Worm (Caenorhabditis elegans): ENCODE measurements around the gene C53B7.3.
A peak's percentile ranks its signal among the peaks of the same experiment; 100 is the strongest.
"Not testable (repeated sequence)": the region's sequence is repeated elsewhere in the genome, so short reads cannot be mapped to it uniquely, and the experiment has no call there.

Gene C53B7.3

DNA sequence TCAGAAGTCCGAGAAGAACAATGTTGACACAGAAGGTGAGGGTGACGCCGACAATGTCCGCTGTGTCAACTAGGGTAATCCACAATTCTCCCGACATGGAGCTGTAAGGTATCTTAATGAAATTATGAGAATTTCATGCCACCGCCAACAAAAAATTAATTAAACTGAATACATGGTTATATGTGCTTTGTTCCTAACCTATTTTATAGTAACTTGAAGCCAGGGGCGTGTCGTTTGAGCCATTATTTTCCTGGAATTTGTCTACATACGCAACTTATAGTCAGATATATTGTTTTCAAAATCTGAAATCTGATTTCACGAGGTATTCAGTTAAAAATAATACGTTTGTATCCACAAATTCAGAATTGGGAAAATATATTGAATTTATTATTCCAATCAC, 21.3 kb downstream of the C53B7.3 start, which contains the start of gene odr-10:
Gene odr-10 (minus strand): TSS at position 101 of the 400 bp plus-strand sequence.
- no peak for TF ChIP-seq dao-5 (tag; optimal IDR thresholded peaks at IDR 0.05)
- TF ChIP-seq him-1 (tag; optimal IDR thresholded peaks at IDR 0.05): no peak
- no peak for TF ChIP-seq W03F9.2 (tag; optimal IDR thresholded peaks at IDR 0.05)

DNA sequence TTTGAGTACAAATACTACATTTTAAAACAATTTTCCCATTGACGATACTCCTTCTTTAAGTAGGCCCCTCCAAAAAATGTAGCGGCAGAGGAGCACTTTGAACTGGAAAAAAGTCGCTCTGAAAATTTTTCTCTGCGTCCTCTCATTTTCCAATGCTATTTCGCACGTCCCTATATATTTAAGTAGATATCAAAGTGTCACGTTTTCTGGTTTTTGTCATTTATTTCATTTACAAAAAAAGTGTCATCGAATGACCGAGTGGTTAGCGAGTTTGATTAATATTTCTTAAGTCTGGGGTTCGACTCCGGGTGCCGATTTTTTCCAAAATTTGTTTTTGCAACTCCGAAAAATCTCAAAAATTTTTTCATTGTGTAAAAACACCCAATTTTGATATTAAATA, 22.3 kb downstream of the C53B7.3 start:
- TF ChIP-seq him-1 (tag; optimal IDR thresholded peaks at IDR 0.05) (no peak), W03F9.2 (tag; optimal IDR thresholded peaks at IDR 0.05) (no peak), dao-5 (tag; optimal IDR thresholded peaks at IDR 0.05) (no peak)

- TF ChIP-seq W03F9.2 (tag; optimal IDR thresholded peaks at IDR 0.05): peak; percentile 47
- no peak for TF ChIP-seq him-1 (tag; optimal IDR thresholded peaks at IDR 0.05)
- peak; percentile 85 for TF ChIP-seq dao-5 (tag; optimal IDR thresholded peaks at IDR 0.05)
Observed at ce11 chrX:6867707-6868106, 23.2 kb downstream of the C53B7.3 start.

ce11 chrX:6868669-6869068, 24.1 kb downstream of the C53B7.3 start, which contains the start of gene C53B7.6:
Gene C53B7.6, minus strand, starts transcription at chrX:6868769.
- TF ChIP-seq W03F9.2, him-1, dao-5 (tag; optimal IDR thresholded peaks at IDR 0.05): not testable (repeated sequence)

ce11 chrX:6874723-6875122, 30.2 kb downstream of the C53B7.3 start, which contains the start of gene F41C6.4:
Gene F41C6.4, minus strand, starts transcription at chrX:6874823.
- TF ChIP-seq W03F9.2 (tag; optimal IDR thresholded peaks at IDR 0.05) (no peak), dao-5 (tag; optimal IDR thresholded peaks at IDR 0.05) (no peak), him-1 (tag; optimal IDR thresholded peaks at IDR 0.05) (no peak)

- no peak for TF ChIP-seq dao-5 (tag; optimal IDR thresholded peaks at IDR 0.05)
- no peak for TF ChIP-seq W03F9.2 (tag; optimal IDR thresholded peaks at IDR 0.05)
- TF ChIP-seq him-1 (tag; optimal IDR thresholded peaks at IDR 0.05): no peak
Observed at ce11 chrX:6875273-6875672, 30.7 kb downstream of the C53B7.3 start.

- no peak for TF ChIP-seq W03F9.2 (tag; optimal IDR thresholded peaks at IDR 0.05)
- no peak for TF ChIP-seq dao-5 (tag; optimal IDR thresholded peaks at IDR 0.05)
- no peak for TF ChIP-seq him-1 (tag; optimal IDR thresholded peaks at IDR 0.05)
Observed at ce11 chrX:6877436-6877835, 32.9 kb downstream of the C53B7.3 start, which contains the start of gene col-173. Gene col-173, minus strand, starts transcription at chrX:6877536.

- not testable (repeated sequence) for TF ChIP-seq dao-5, W03F9.2, him-1 (tag; optimal IDR thresholded peaks at IDR 0.05)
Observed at ce11 chrX:6881795-6882194, 37.2 kb downstream of the C53B7.3 start, which contains the start of gene F41C6.6. Gene F41C6.6, minus strand, starts transcription at chrX:6881895.

- TF ChIP-seq W03F9.2 (tag; optimal IDR thresholded peaks at IDR 0.05): no peak
- TF ChIP-seq dao-5 (tag; optimal IDR thresholded peaks at IDR 0.05): no peak
- no peak for TF ChIP-seq him-1 (tag; optimal IDR thresholded peaks at IDR 0.05)
Observed at ce11 chrX:6884439-6884838, 39.9 kb downstream of the C53B7.3 start.

DNA sequence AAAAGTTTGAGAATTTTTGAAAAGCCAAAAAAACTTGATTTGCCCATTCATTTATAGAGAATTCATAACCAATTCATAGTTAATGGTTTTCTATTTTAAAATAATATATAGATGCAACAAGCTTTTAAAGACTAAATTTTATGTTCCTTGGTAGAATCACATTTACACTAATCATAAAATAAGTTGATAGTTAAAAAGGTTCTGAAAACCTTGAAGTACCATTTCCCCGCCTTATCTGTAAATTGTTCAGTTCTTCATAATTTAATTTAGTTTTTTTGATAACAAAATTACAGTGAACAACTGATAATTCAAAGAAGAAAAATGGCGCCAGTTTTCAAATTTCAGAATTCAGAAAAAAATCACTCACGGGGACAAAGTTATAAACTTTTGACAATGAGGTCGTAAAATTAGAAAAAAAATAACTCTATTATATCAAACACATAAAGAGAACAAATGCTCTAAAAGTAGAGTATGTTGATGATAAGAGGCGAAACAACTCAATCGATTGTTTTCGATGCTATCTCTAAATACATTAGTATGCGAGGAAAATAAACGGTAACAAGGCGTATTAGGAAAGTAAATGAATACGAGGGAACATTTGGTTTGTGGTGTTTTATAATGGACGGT, 40.8 kb downstream of the C53B7.3 start, which contains the start of gene F41C6.7:
Gene F41C6.7 (minus strand): TSS at position 51 of the 627 bp plus-strand sequence.
- TF ChIP-seq him-1 (tag; optimal IDR thresholded peaks at IDR 0.05): no peak
- TF ChIP-seq W03F9.2 (tag; optimal IDR thresholded peaks at IDR 0.05): no peak
- no peak for TF ChIP-seq dao-5 (tag; optimal IDR thresholded peaks at IDR 0.05)

ce11 chrX:6888208-6888607, 43.7 kb downstream of the C53B7.3 start:
- TF ChIP-seq dao-5 (tag; optimal IDR thresholded peaks at IDR 0.05) (no peak), W03F9.2 (tag; optimal IDR thresholded peaks at IDR 0.05) (no peak), him-1 (tag; optimal IDR thresholded peaks at IDR 0.05) (no peak)

DNA sequence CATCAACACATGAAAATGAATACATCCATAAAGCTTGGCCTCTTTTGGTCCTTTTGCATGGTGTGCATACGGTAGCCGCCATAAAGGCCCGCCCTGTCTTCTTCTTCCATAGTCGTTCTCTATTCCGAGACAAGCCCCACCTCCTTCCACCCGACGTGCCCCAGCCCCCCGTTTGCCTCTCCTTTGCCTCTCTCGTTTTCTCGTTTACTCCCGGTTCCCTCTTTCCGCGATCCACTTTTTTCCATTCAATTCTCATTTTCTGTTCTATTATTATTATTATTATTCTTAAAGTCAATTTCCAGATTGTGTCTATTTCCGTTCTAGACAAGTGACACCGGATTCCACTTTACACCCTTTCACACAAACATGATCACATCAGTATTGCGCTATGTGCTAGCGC, 44.8 kb downstream of the C53B7.3 start, which contains the start of gene unc-6:
Gene unc-6 (plus strand): TSS at position 301 of the 400 bp plus-strand sequence.
- TF ChIP-seq dao-5 (tag; optimal IDR thresholded peaks at IDR 0.05) (no peak), W03F9.2 (tag; optimal IDR thresholded peaks at IDR 0.05) (no peak), him-1 (tag; optimal IDR thresholded peaks at IDR 0.05) (no peak)

- no peak for TF ChIP-seq dao-5 (tag; optimal IDR thresholded peaks at IDR 0.05)
- no peak for TF ChIP-seq W03F9.2 (tag; optimal IDR thresholded peaks at IDR 0.05)
- TF ChIP-seq him-1 (tag; optimal IDR thresholded peaks at IDR 0.05): no peak
Observed at ce11 chrX:6893074-6893473, 48.5 kb downstream of the C53B7.3 start.

- no peak for TF ChIP-seq him-1 (tag; optimal IDR thresholded peaks at IDR 0.05)
- TF ChIP-seq dao-5 (tag; optimal IDR thresholded peaks at IDR 0.05): no peak
- no peak for TF ChIP-seq W03F9.2 (tag; optimal IDR thresholded peaks at IDR 0.05)
Observed at ce11 chrX:6894104-6894503, 49.5 kb downstream of the C53B7.3 start.
